Fruit fly (Drosophila melanogaster): ENCODE results near the gene NUCB1.

NUCB1 gene

dm6 chr3L:17802107-17802506 lies at the start of gene NUCB1 (continued):
- peak; percentile 62 for TF ChIP-seq Abd-B (GFP tag; optimal IDR thresholded peaks at IDR 0.05)
- TF ChIP-seq lilli (GFP tag; optimal IDR thresholded peaks at IDR 0.05): peak; percentile 56
- no peak for TF ChIP-seq CG7556 (GFP tag; optimal IDR thresholded peaks at IDR 0.05)
- TF ChIP-seq CG1647 (GFP tag; optimal IDR thresholded peaks at IDR 0.05): peak; percentile 31
- TF ChIP-seq CG10147 (GFP tag; optimal IDR thresholded peaks at IDR 0.05): no peak
- no peak for TF ChIP-seq sug (tag; optimal IDR thresholded peaks at IDR 0.05)
- no peak for TF ChIP-seq CG9876 (GFP tag; optimal IDR thresholded peaks at IDR 0.05)
- TF ChIP-seq Poxn (GFP tag; IDR thresholded peaks at IDR 0.05): no peak; the same call in 1 of the 2 replicates
- TF ChIP-seq CG1832 (GFP tag; optimal IDR thresholded peaks at IDR 0.05): no peak
- no peak for TF ChIP-seq CG31441 (GFP tag; IDR thresholded peaks at IDR 0.05)
- no peak for TF ChIP-seq CG12942 (GFP tag; optimal IDR thresholded peaks at IDR 0.05)
- TF ChIP-seq NC2α (GFP tag; optimal IDR thresholded peaks at IDR 0.05): peak; percentile 30
- peak; percentile 63 for TF ChIP-seq CG12659 (GFP tag; optimal IDR thresholded peaks at IDR 0.05)
- peak; percentile 12 for TF ChIP-seq Atf-2 (GFP tag; optimal IDR thresholded peaks at IDR 0.05)
- TF ChIP-seq D19A (tag; optimal IDR thresholded peaks at IDR 0.05): no peak
- no peak for TF ChIP-seq CG17361 (GFP tag; IDR thresholded peaks at IDR 0.05)
- no peak for TF ChIP-seq gcm (GFP tag; optimal IDR thresholded peaks at IDR 0.05)
- TF ChIP-seq Drgx (GFP tag; IDR thresholded peaks at IDR 0.05): no peak
- TF ChIP-seq CG4424 (GFP tag; optimal IDR thresholded peaks at IDR 0.05): peak; percentile 33
- 0 out of 3 replicates have a peak, but pooled peaks have one; percentile 4 for TF ChIP-seq CG16813 (GFP tag; IDR thresholded peaks at IDR 0.05; ENCODE audit: partially characterized antibody)
- TF ChIP-seq pros (GFP tag; optimal IDR thresholded peaks at IDR 0.05): no peak
- TF ChIP-seq H15 (GFP tag; IDR thresholded peaks at IDR 0.05): no peak
- TF ChIP-seq dysf (GFP tag; IDR thresholded peaks at IDR 0.05): 0 out of 3 replicates have a peak, but pooled peaks have one; percentile 33
- peak; percentile 82 for TF ChIP-seq trem (tag; optimal IDR thresholded peaks at IDR 0.05)
- no peak for TF ChIP-seq ATbp (GFP tag; optimal IDR thresholded peaks at IDR 0.05)
- peak; percentile 68 for TF ChIP-seq Rfx (GFP tag; IDR thresholded peaks at IDR 0.05)
- no peak for TF ChIP-seq bigmax (GFP tag; optimal IDR thresholded peaks at IDR 0.05)
- TF ChIP-seq CG2712 (tag; optimal IDR thresholded peaks at IDR 0.05): peak; percentile 55
- TF ChIP-seq ewg (GFP tag; optimal IDR thresholded peaks at IDR 0.05): no peak
- TF ChIP-seq peb (GFP tag; IDR thresholded peaks at IDR 0.05): no peak
- no peak for TF ChIP-seq al (GFP tag; IDR thresholded peaks at IDR 0.05)
- TF ChIP-seq sr (GFP tag; IDR thresholded peaks at IDR 0.05): no peak
- peak; percentile 16 for TF ChIP-seq CG6765 (GFP tag; optimal IDR thresholded peaks at IDR 0.05)
- TF ChIP-seq scrt (GFP tag; optimal IDR thresholded peaks at IDR 0.05): no peak
- peak; percentile 79 for TF ChIP-seq sens (GFP tag)
- TF ChIP-seq jing (GFP tag; optimal IDR thresholded peaks at IDR 0.05): no peak
- TF ChIP-seq CG8281 (tag; optimal IDR thresholded peaks at IDR 0.05): no peak
- no peak for TF ChIP-seq CG1792 (GFP tag; optimal IDR thresholded peaks at IDR 0.05)
- no peak for TF ChIP-seq CG6254 (GFP tag; optimal IDR thresholded peaks at IDR 0.05)
- TF ChIP-seq pan (optimal IDR thresholded peaks at IDR 0.05): no peak
- peak in 1 of 2 experiments; percentile 40 for TF ChIP-seq pan (GFP tag; optimal IDR thresholded peaks at IDR 0.05 in 1 of 2, IDR thresholded peaks at IDR 0.05 in 1 of 2)
- TF ChIP-seq h (optimal IDR thresholded peaks at IDR 0.05): no peak
- TF ChIP-seq nerfin-2 (GFP tag; IDR thresholded peaks at IDR 0.05; ENCODE audit: partially characterized antibody): no peak
- no peak for TF ChIP-seq HLHmδ (GFP tag; optimal IDR thresholded peaks at IDR 0.05)
- TF ChIP-seq D (optimal IDR thresholded peaks at IDR 0.05): peak; percentile 11
- TF ChIP-seq D (GFP tag; optimal IDR thresholded peaks at IDR 0.05): no peak
- TF ChIP-seq ab (GFP tag; optimal IDR thresholded peaks at IDR 0.05): no peak
- TF ChIP-seq CG13424 (tag; optimal IDR thresholded peaks at IDR 0.05): no peak
- no peak for TF ChIP-seq hbn (GFP tag; IDR thresholded peaks at IDR 0.05; ENCODE audit: partially characterized antibody)
- no peak for TF ChIP-seq Dll (GFP tag; IDR thresholded peaks at IDR 0.05; ENCODE audit: partially characterized antibody)
- TF ChIP-seq sqz (GFP tag; optimal IDR thresholded peaks at IDR 0.05): no peak
- no peak for TF ChIP-seq caup (GFP tag; optimal IDR thresholded peaks at IDR 0.05; ENCODE audit: severe bottlenecking)

Measured in whole organism, embryonic.